Fruit fly (Drosophila melanogaster) whole organism, embryonic: Measurements from ENCODE around the gene Ac13E.
A peak's percentile ranks its signal among the peaks of the same experiment; 100 is the strongest.

ENCODE experiments used
- Antp ChIP-seq: fragments of 200-800 bp; sonication (Bioruptor generic); optimal IDR thresholded peaks from 3 replicates; lab custom pipeline; 2016; ENCODE audit warnings: missing biosample characterization, missing genetic modification characterization
- Bdp1 ChIP-seq: fragments of 200-800 bp; sonication (Bioruptor generic); optimal IDR thresholded peaks from 3 replicates; lab custom pipeline; 2016; ENCODE audit warnings: missing biosample characterization, missing genetic modification characterization
- CG1024 ChIP-seq: fragments of 200-800 bp; sonication (Bioruptor generic); IDR thresholded peaks from 2 replicates; pipeline ENCODE4 v1.3.6; 2022; ENCODE audit warnings: missing biosample characterization, missing genetic modification characterization
- CG10267 ChIP-seq: fragments of 200-800 bp; sonication (Bioruptor generic); optimal IDR thresholded peaks from 2 replicates; lab custom pipeline; 2018; ENCODE audit warnings: missing biosample characterization, mild to moderate bottlenecking, missing genetic modification characterization, moderate library complexity
- CG11247 ChIP-seq: fragments of 200-800 bp; sonication (Bioruptor generic); IDR thresholded peaks from 2 replicates; pipeline ENCODE4 v1.3.6; 2022; ENCODE audit warnings: missing biosample characterization, missing genetic modification characterization
- CG11456 ChIP-seq: fragments of 200-800 bp; sonication (Bioruptor generic); IDR thresholded peaks from 3 replicates; pipeline ENCODE4 v1.3.6; 2022; ENCODE audit warnings: missing biosample characterization, missing genetic modification characterization
- CG11696 ChIP-seq: fragments of 200-800 bp; sonication (Bioruptor generic); IDR thresholded peaks from 2 replicates; pipeline ENCODE4 v1.3.6; 2022; ENCODE audit warnings: missing biosample characterization, missing genetic modification characterization
- CG14050 ChIP-seq: fragments of 200-800 bp; sonication (Bioruptor generic); IDR thresholded peaks from 3 replicates; pipeline ENCODE4 v1.3.6; 2022; ENCODE audit warnings: missing biosample characterization, missing genetic modification characterization
- CG15479 ChIP-seq: fragments of 200-800 bp; sonication (Bioruptor generic); optimal IDR thresholded peaks from 3 replicates; lab custom pipeline; 2019; ENCODE audit warnings: missing biosample characterization, mild to moderate bottlenecking, missing genetic modification characterization, moderate library complexity
- CG15696 ChIP-seq: fragments of 200-800 bp; sonication (Bioruptor generic); optimal IDR thresholded peaks from 2 replicates; lab custom pipeline; 2019; ENCODE audit warnings: missing biosample characterization, mild to moderate bottlenecking, missing genetic modification characterization, moderate library complexity
- CG17385 ChIP-seq: fragments of 200-800 bp; sonication (Bioruptor generic); optimal IDR thresholded peaks from 3 replicates; lab custom pipeline; 2018; ENCODE audit warnings: missing biosample characterization, mild to moderate bottlenecking, missing genetic modification characterization
- CG2889 ChIP-seq: fragments of 200-800 bp; sonication (Bioruptor generic); IDR thresholded peaks from 3 replicates; pipeline ENCODE4 v1.3.6; 2022; ENCODE audit warnings: missing biosample characterization, missing genetic modification characterization
- CG3065 ChIP-seq: fragments of 200-800 bp; sonication (Bioruptor generic); optimal IDR thresholded peaks from 2 replicates; lab custom pipeline; 2016; ENCODE audit warnings: missing biosample characterization, missing genetic modification characterization
- CG31365 ChIP-seq: fragments of 200-800 bp; sonication (Bioruptor generic); optimal IDR thresholded peaks from 2 replicates; lab custom pipeline; 2018; ENCODE audit warnings: missing biosample characterization, mild to moderate bottlenecking, missing genetic modification characterization
- CG31441 ChIP-seq: fragments of 200-800 bp; sonication (Bioruptor generic); IDR thresholded peaks from 2 replicates; pipeline ENCODE4 v1.3.6; 2022; ENCODE audit warnings: missing biosample characterization, missing genetic modification characterization
- CG4617 ChIP-seq: fragments of 200-800 bp; sonication (Bioruptor generic); optimal IDR thresholded peaks from 3 replicates; lab custom pipeline; 2016; ENCODE audit warnings: missing biosample characterization, missing genetic modification characterization, borderline replicate concordance
- CG7372 ChIP-seq: fragments of 200-800 bp; sonication (Bioruptor generic); IDR thresholded peaks from 2 replicates; pipeline ENCODE4 v1.3.6; 2022; ENCODE audit warnings: missing biosample characterization, missing genetic modification characterization
- CG7556 ChIP-seq: fragments of 200-800 bp; sonication (Bioruptor generic); optimal IDR thresholded peaks from 2 replicates; lab custom pipeline; 2017; ENCODE audit warnings: missing biosample characterization, mild to moderate bottlenecking, missing genetic modification characterization
- CG7928 ChIP-seq: fragments of 200-800 bp; sonication (Bioruptor generic); optimal IDR thresholded peaks from 2 replicates; lab custom pipeline; 2017; ENCODE audit warnings: missing biosample characterization, mild to moderate bottlenecking, missing genetic modification characterization
- CG9727 ChIP-seq: fragments of 200-800 bp; sonication (Bioruptor generic); optimal IDR thresholded peaks from 3 replicates; lab custom pipeline; 2017; ENCODE audit warnings: missing biosample characterization, mild to moderate bottlenecking, missing genetic modification characterization
- CG9876 ChIP-seq: fragments of 200-800 bp; sonication (Bioruptor generic); optimal IDR thresholded peaks from 2 replicates; lab custom pipeline; 2016; ENCODE audit warnings: missing biosample characterization, missing genetic modification characterization
- ERR ChIP-seq: fragments of 200-800 bp; sonication (Bioruptor generic); optimal IDR thresholded peaks from 2 replicates; lab custom pipeline; 2016; ENCODE audit warnings: missing biosample characterization, missing genetic modification characterization
- Hey ChIP-seq: fragments of 200-800 bp; sonication (Bioruptor generic); optimal IDR thresholded peaks from 3 replicates; lab custom pipeline; 2018; ENCODE audit warnings: missing biosample characterization, mild to moderate bottlenecking, missing genetic modification characterization
- HmgD ChIP-seq: fragments of 200-800 bp; sonication (Bioruptor generic); optimal IDR thresholded peaks from 3 replicates; lab custom pipeline; 2016; ENCODE audit warnings: missing biosample characterization, missing genetic modification characterization
- HmgZ ChIP-seq: fragments of 200-800 bp; sonication (Bioruptor generic); optimal IDR thresholded peaks from 2 replicates; lab custom pipeline; 2018; ENCODE audit warnings: missing biosample characterization, mild to moderate bottlenecking, missing genetic modification characterization
- Jarid2 ChIP-seq: fragments of 200-800 bp; sonication (Bioruptor generic); optimal IDR thresholded peaks from 3 replicates; lab custom pipeline; 2017; ENCODE audit warnings: mild to moderate bottlenecking, missing biosample characterization, missing genetic modification reagents, missing genetic modification characterization
- Max ChIP-seq: fragments of 200-800 bp; sonication (Bioruptor generic); optimal IDR thresholded peaks from 2 replicates; lab custom pipeline; 2016; ENCODE audit warnings: missing biosample characterization, mild to moderate bottlenecking, missing genetic modification characterization
- Mrtf ChIP-seq: fragments of 200-800 bp; sonication (Bioruptor generic); IDR thresholded peaks from 3 replicates; pipeline ENCODE4 v1.3.6; 2022; ENCODE audit warnings: missing biosample characterization, missing genetic modification characterization
- Oaz ChIP-seq: fragments of 200-800 bp; sonication (Bioruptor generic); IDR thresholded peaks from 2 replicates; pipeline ENCODE4 v1.3.6; 2022; ENCODE audit warnings: missing biosample characterization, missing genetic modification characterization
- Rx ChIP-seq: fragments of 200-800 bp; sonication (Bioruptor generic); IDR thresholded peaks from 2 replicates; pipeline ENCODE4 v1.3.6; 2022; ENCODE audit warnings: missing biosample characterization, missing genetic modification characterization
- Side ChIP-seq: fragments of 200-800 bp; sonication (Bioruptor generic); optimal IDR thresholded peaks from 2 replicates; lab custom pipeline; 2016; ENCODE audit warnings: missing biosample characterization, missing genetic modification characterization
- TFAM ChIP-seq: fragments of 200-800 bp; sonication (Bioruptor generic); optimal IDR thresholded peaks from 2 replicates; lab custom pipeline; 2017; ENCODE audit warnings: missing biosample characterization, missing genetic modification characterization, inconsistent platforms
- aop ChIP-seq: fragments of 200-800 bp; sonication (Bioruptor generic); IDR thresholded peaks from 2 replicates; pipeline ENCODE4 v1.3.6; 2022; ENCODE audit warnings: missing biosample characterization, missing genetic modification characterization
- bab2 ChIP-seq: fragments of 200-800 bp; sonication (Bioruptor generic); optimal IDR thresholded peaks from 2 replicates; lab custom pipeline; 2016; ENCODE audit warnings: missing biosample characterization, missing genetic modification characterization
- br ChIP-seq: fragments of >200 bp; optimal IDR thresholded peaks from 2 replicates; lab custom pipeline; 2017
- chinmo ChIP-seq: fragments of 200-800 bp; sonication (Bioruptor generic); IDR thresholded peaks from 4 replicates; pipeline ENCODE4 v1.3.6; 2022; ENCODE audit warnings: missing biosample characterization, missing genetic modification characterization; ENCODE audit not compliant: partially characterized antibody
- en ChIP-seq: fragments of 200-800 bp; sonication (Bioruptor generic); optimal IDR thresholded peaks from 2 replicates; lab custom pipeline; 2016; ENCODE audit warnings: missing biosample characterization, missing genetic modification characterization
- esg ChIP-seq: fragments of 200-800 bp; sonication (Bioruptor generic); conservative IDR thresholded peaks from 2 replicates; pipeline ENCODE4 v1.3.6; 2022; ENCODE audit warnings: missing biosample characterization, missing genetic modification characterization
- gcm2 ChIP-seq: fragments of 200-800 bp; sonication (Bioruptor generic); optimal IDR thresholded peaks from 2 replicates; lab custom pipeline; 2016; ENCODE audit warnings: missing biosample characterization, missing genetic modification characterization
- hkb ChIP-seq, 2 experiments: fragments of 200-800 bp in 1 of 2; fragments of >200 bp in 1 of 2; sonication (Bioruptor generic) in 1 of 2; IDR thresholded peaks in 1 of 2; optimal IDR thresholded peaks in 1 of 2; 2 replicates each; pipeline versions ENCODE4 v1.3.6 to Lab custom; 2017 to 2022; ENCODE audit warnings: missing biosample characterization in 1 of 2, missing genetic modification characterization in 1 of 2
- kay ChIP-seq: fragments of 200-800 bp; sonication (Bioruptor generic); optimal IDR thresholded peaks from 2 replicates; lab custom pipeline; 2016; ENCODE audit warnings: missing biosample characterization, missing genetic modification characterization
- ken ChIP-seq: fragments of 200-800 bp; sonication (Bioruptor generic); IDR thresholded peaks from 3 replicates; pipeline ENCODE4 v1.3.6; 2022; ENCODE audit warnings: missing biosample characterization, missing genetic modification characterization
- mirr ChIP-seq: fragments of 200-800 bp; sonication (Bioruptor generic); optimal IDR thresholded peaks from 3 replicates; lab custom pipeline; 2018; ENCODE audit warnings: missing biosample characterization, mild to moderate bottlenecking, missing genetic modification characterization
- pum ChIP-seq: fragments of 200-800 bp; sonication (Bioruptor generic); optimal IDR thresholded peaks from 2 replicates; lab custom pipeline; 2016; ENCODE audit warnings: missing biosample characterization, missing genetic modification characterization
- tgo ChIP-seq: fragments of 200-800 bp; sonication (Bioruptor generic); IDR thresholded peaks from 3 replicates; pipeline ENCODE4 v1.3.6; 2022; ENCODE audit warnings: missing biosample characterization, missing genetic modification characterization
- trh ChIP-seq: fragments of 200-800 bp; sonication (Bioruptor generic); optimal IDR thresholded peaks from 2 replicates; lab custom pipeline; 2016; ENCODE audit warnings: missing biosample characterization, missing genetic modification characterization
- usp ChIP-seq: fragments of >200 bp; optimal IDR thresholded peaks from 2 replicates; lab custom pipeline; 2017; ENCODE audit warnings: missing biosample characterization, missing genetic modification characterization
- vnd ChIP-seq: fragments of 200-800 bp; sonication (Bioruptor generic); IDR thresholded peaks from 3 replicates; pipeline ENCODE4 v1.3.6; 2022; ENCODE audit warnings: missing biosample characterization, missing genetic modification characterization; ENCODE audit not compliant: partially characterized antibody

The Ac13E gene

DNA sequence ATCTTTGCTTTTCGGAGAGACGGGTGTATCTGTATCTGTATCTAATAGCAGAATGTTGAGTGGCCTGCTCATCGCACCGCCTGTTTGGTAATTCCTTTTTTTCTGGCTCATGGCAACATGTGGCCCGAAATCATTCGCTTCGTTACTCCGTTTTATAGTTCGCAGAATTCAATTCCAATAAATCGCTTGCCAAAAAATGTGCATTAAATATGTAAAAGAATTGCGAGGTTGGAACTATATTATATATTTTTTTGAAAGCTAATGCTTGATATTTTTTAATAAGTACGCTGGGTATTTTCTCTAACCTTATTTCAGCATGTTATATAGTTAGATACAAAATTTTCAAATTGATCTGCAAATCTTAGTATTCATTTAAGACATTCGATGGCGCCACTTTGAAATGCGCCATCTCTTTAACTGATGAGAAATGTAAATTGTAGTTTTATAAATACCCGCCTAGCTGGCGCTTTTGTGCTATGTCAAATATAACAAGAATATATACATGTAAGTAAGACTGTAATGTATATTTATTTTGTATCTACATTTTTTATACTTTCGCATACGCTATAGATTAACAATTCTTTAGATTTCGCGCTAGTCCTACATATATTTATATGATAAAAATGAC lies 40.3 kb upstream of the Ac13E start (continued):
- TF ChIP-seq Side (no peak), usp (GFP tag; lab: Kevin White, UChicago) (no peak), hkb (optimal IDR thresholded peaks at IDR 0.05; lab: Kevin White, UChicago) (no peak), hkb (GFP tag; IDR thresholded peaks at IDR 0.05; lab: Robert Waterston, UW) (no peak), vnd (GFP tag; lab: Robert Waterston, UW) (0 out of 3 replicates have a peak, but pooled peaks have one; percentile 22), CG4617 (no peak), kay (GFP tag; lab: Kevin White, UChicago) (no peak), Max (GFP tag; lab: Kevin White, UChicago) (no peak), esg (GFP tag; lab: Robert Waterston, UW) (no peak), aop (no peak), Rx (peak; percentile 17; the same call in 1 of the 2 replicates)

DNA sequence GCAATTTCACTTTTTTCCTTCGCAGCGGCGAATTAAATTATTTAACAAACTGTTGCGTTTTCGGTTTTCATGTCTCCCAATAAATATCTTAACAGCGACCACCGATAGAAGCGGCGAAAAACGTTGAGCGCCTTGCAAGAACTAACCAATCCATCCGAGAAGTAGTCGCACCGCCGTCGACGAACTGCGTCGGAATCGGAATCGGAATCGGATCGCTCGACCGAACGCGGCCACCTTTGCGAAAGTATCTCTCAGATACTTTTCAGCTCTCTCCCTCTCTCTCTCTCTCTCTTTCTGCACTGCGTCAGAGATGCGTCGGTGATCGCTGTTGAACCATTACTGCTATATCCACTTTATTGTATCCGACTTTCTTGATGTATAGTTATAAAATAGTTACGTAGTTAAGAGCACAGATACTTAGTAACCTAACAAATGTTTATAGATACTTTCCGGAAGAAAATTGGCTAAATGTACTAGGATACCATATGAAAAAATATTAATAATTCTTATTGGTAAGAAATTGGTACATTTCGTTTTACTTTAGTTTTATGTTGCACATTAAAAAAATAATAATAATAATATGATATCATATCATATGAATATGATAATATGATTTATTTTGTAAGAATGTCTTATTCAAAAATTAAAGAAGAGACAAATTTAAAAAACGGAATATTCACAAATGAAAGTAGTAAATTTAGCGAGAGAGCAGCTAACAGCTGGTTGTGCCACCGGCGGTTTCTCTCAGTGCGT lies 39.6 kb upstream of the Ac13E start, which contains the start of gene Chsy:
Gene Chsy, minus strand, starts transcription at position 58 of the 753 bp plus-strand sequence.
- no peak for TF ChIP-seq CG11456 (GFP tag; lab: Robert Waterston, UW)
- no peak for TF ChIP-seq br
- TF ChIP-seq CG14050 (GFP tag; lab: Robert Waterston, UW), result no peak
- TF ChIP-seq tgo (GFP tag; lab: Robert Waterston, UW), result peak; percentile 18; the same call in 1 of the 3 replicates
- TF ChIP-seq CG31365, result no peak
- no peak for TF ChIP-seq en (GFP tag; lab: Kevin White, UChicago)
- TF ChIP-seq CG31441, result peak; percentile 38; the same call in 1 of the 2 replicates
- TF ChIP-seq CG11247, result no peak
- no peak for TF ChIP-seq pum (GFP tag; lab: Kevin White, UChicago)
- no peak for TF ChIP-seq HmgZ
- no peak for TF ChIP-seq Antp (GFP tag; lab: Kevin White, UChicago)
- no peak for TF ChIP-seq ERR
- TF ChIP-seq trh (GFP tag; lab: Kevin White, UChicago), result no peak
- TF ChIP-seq chinmo (GFP tag; lab: Robert Waterston, UW), result peak; percentile 78; the same call in 3 of the 4 replicates
- peak; percentile 12 for TF ChIP-seq CG15696 (tag; lab: Kevin White, UChicago)
- no peak for TF ChIP-seq CG9727 (GFP tag; lab: Kevin White, UChicago)
- no peak for TF ChIP-seq CG15479 (GFP tag; lab: Kevin White, UChicago)
- TF ChIP-seq HmgD (GFP tag; lab: Kevin White, UChicago), result no peak
- no peak for TF ChIP-seq CG9876 (GFP tag; lab: Kevin White, UChicago)
- peak; percentile 3 for TF ChIP-seq CG17385 (GFP tag; lab: Kevin White, UChicago)
- no peak for TF ChIP-seq CG3065 (GFP tag; lab: Kevin White, UChicago)
- no peak for TF ChIP-seq CG7928 (GFP tag; lab: Kevin White, UChicago)
- 0 out of 2 replicates have a peak, but pooled peaks have one; percentile 8 for TF ChIP-seq CG7372 (GFP tag; lab: Robert Waterston, UW)
- no peak for TF ChIP-seq TFAM
- TF ChIP-seq ken (GFP tag; lab: Robert Waterston, UW), result no peak
- TF ChIP-seq usp (GFP tag; lab: Kevin White, UChicago), result no peak
- TF ChIP-seq Bdp1, result no peak
- TF ChIP-seq CG7556 (GFP tag; lab: Kevin White, UChicago), result peak; percentile 33
- no peak for TF ChIP-seq Mrtf (GFP tag; lab: Robert Waterston, UW)
- TF ChIP-seq aop, result no peak
- TF ChIP-seq CG2889 (GFP tag; lab: Robert Waterston, UW), result no peak
- TF ChIP-seq CG10267, result peak; percentile 25
- no peak for TF ChIP-seq bab2 (GFP tag; lab: Kevin White, UChicago)
- no peak for TF ChIP-seq gcm2 (GFP tag; lab: Kevin White, UChicago)
- no peak for TF ChIP-seq Oaz
- no peak for TF ChIP-seq Hey
- TF ChIP-seq mirr (GFP tag; lab: Kevin White, UChicago), result no peak
- TF ChIP-seq Jarid2 (GFP tag; lab: Kevin White, UChicago), result peak; percentile 73
- peak; percentile 16; the same call in 1 of the 2 replicates for TF ChIP-seq CG1024
- TF ChIP-seq CG11696, result no peak
